Fruit fly (Drosophila melanogaster): ENCODE data around the gene knrl.

knrl gene

DNA sequence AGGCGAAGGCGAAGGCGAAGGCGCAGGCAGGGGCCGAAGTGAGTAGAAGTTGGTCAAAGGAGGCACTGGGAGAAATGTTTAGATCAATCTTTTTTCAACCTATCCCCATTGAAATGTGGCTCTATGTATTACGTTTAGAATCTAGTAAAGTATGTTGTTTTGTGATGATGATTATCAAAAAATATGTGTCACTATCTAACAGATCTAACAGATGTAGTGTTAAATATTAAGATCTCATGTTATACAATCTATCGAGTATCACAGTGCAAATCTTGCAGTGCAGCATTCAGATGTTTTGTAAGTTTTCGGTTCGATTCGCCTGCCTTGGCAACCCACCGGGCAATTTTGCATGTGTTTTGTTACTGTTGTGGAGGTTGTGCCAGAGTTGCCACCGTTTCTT lies 10.0 kb downstream of the knrl start:
- no peak for TF ChIP-seq psq (optimal IDR thresholded peaks at IDR 0.05)
- no peak for TF ChIP-seq CG8478 (optimal IDR thresholded peaks at IDR 0.05)

DNA sequence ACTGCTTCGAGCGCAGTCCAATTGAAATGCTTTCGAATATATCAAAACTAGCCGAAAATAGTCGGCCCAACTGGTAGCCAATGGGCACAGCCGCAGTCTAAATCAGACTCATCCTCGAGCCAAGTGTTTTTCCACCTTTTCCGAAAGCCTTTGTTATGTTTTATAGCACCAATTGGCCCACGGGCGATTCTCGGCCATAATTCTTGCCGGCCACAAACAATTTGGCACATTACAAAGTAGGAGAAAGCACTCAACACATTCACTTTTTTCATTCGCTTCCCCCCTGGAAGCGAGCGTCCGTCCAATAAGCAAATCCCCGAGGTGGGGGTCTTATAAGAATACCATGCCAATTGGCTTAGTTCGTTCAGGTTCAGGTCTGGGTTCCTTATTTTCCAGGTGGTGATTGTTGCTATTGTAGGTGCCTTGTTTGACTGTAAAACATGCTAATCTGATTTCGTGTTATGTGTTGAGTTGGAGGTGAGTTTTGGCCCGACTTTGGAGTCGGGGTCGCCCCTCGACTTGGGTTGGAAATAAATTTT lies 16.7 kb downstream of the knrl start:
- TF ChIP-seq Dll (optimal IDR thresholded peaks at IDR 0.05) (no peak), EcR (GFP tag; optimal IDR thresholded peaks at IDR 0.05) (no peak), pan (optimal IDR thresholded peaks at IDR 0.05) (no peak), CG8478 (optimal IDR thresholded peaks at IDR 0.05) (no peak), usp (GFP tag; optimal IDR thresholded peaks at IDR 0.05) (no peak), psq (optimal IDR thresholded peaks at IDR 0.05) (no peak)

DNA sequence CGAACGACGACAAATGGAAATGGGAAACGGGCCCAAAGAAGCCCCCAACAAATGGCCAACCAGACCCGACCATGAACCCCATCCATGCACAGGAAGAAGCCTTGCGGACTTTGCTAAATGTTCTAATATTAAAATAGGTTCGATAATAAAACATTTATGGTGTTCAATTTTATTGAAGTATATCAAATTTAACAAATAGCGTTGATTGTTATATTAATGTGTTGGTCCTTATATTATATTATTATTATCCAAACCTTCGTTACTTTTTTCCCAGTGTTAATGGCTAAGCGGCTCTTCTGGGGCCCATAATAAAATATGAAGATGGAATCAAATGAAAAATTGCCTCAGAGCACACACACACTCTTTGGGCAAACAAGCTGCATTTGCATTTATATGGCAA lies 17.8 kb downstream of the knrl start:
- no peak for TF ChIP-seq Dll (optimal IDR thresholded peaks at IDR 0.05)
- TF ChIP-seq usp (GFP tag; optimal IDR thresholded peaks at IDR 0.05), result no peak
- TF ChIP-seq pan (optimal IDR thresholded peaks at IDR 0.05), result no peak
- TF ChIP-seq psq (optimal IDR thresholded peaks at IDR 0.05), result no peak
- TF ChIP-seq EcR (GFP tag; optimal IDR thresholded peaks at IDR 0.05), result no peak
- TF ChIP-seq CG8478 (optimal IDR thresholded peaks at IDR 0.05), result no peak

DNA sequence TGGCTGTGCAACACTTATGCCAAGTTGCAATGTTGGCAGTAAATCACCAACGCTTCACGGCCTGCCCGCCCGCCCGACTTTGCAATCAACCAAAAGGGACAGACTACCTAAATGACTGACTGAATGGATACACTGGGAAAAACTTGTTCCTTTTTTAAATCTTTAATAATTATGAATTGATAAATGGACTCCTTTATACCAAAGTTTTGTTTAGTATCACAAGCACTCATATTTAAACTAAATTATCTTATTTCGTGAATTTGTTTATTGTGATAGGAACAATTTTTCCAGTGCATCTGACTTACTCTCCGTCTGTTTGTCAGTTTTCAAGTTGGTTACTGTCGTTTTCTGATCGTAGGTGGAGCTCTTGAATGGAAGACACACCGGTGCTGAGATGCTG lies 19.8 kb downstream of the knrl start:
- TF ChIP-seq pan (optimal IDR thresholded peaks at IDR 0.05) (no peak), CG8478 (optimal IDR thresholded peaks at IDR 0.05) (no peak), EcR (GFP tag; optimal IDR thresholded peaks at IDR 0.05) (no peak), usp (GFP tag; optimal IDR thresholded peaks at IDR 0.05) (no peak), psq (optimal IDR thresholded peaks at IDR 0.05) (no peak), Dll (optimal IDR thresholded peaks at IDR 0.05) (no peak)

DNA sequence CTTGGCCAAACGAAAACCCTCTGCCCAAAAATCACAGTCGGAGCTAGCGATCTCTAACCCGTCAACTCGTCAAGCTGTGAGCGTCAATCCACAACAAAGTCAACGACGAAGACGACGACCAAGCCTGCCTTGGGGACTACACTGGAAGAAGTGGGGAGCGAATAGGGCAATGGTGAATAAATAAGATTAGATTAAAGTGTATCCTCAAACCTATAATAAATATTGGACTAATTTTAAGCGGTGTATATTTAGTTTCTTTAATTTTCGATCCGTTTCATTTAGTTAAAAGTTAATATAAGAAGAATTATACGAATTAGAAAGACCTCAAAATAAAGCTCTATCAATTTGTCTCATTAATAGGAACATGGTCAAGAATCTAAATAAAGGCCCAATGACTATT lies 24.6 kb downstream of the knrl start:
- TF ChIP-seq pan (optimal IDR thresholded peaks at IDR 0.05) (no peak), Dll (optimal IDR thresholded peaks at IDR 0.05) (no peak), usp (GFP tag; optimal IDR thresholded peaks at IDR 0.05) (no peak), EcR (GFP tag; optimal IDR thresholded peaks at IDR 0.05) (no peak), psq (optimal IDR thresholded peaks at IDR 0.05) (no peak)

DNA sequence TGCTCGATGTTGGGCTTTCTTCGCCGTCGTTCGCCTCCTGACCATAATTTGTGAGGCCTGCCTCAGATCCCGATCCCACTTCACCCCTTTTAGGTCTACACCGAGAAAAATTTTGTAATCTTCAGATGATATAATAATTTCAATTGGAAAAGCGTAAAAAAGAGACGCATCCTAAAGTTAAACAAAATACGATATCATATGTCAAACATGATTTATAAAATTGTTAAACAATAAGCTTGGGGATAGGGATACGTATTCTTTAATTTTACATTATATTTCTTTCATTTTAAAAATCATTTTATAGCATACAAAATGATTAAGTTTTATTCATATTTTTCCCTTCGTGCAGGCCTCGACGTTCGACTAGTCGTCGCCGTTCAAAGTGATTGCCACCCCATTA lies 27.9 kb downstream of the knrl start:
- TF ChIP-seq psq (optimal IDR thresholded peaks at IDR 0.05) (no peak), CG8478 (optimal IDR thresholded peaks at IDR 0.05) (no peak), usp (GFP tag; optimal IDR thresholded peaks at IDR 0.05) (no peak), Dll (optimal IDR thresholded peaks at IDR 0.05) (no peak), EcR (GFP tag; optimal IDR thresholded peaks at IDR 0.05) (no peak), pan (optimal IDR thresholded peaks at IDR 0.05) (no peak)

DNA sequence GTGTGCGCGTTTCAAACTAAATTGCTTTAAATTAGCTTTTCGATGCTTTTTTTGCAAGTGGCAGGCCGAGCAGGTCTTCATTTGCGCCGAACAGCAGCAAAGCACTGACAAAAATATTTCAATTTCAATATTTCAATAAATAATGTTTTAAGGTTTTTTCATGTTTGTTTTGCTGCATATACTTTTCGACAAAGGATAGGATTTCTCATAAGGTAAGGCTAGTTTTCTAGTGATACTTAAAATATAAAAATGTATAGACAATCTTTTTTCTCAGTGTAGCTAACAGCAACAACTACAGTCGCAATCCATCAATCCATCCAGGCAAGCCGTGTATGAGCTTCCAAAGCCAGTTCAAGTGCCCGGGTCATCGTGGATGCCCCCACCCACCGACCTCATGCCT lies 31.9 kb downstream of the knrl start:
- TF ChIP-seq CG8478 (optimal IDR thresholded peaks at IDR 0.05) (no peak), pan (optimal IDR thresholded peaks at IDR 0.05) (no peak), Dll (optimal IDR thresholded peaks at IDR 0.05) (no peak), EcR (GFP tag; optimal IDR thresholded peaks at IDR 0.05) (no peak), psq (optimal IDR thresholded peaks at IDR 0.05) (no peak), usp (GFP tag; optimal IDR thresholded peaks at IDR 0.05) (no peak)

DNA sequence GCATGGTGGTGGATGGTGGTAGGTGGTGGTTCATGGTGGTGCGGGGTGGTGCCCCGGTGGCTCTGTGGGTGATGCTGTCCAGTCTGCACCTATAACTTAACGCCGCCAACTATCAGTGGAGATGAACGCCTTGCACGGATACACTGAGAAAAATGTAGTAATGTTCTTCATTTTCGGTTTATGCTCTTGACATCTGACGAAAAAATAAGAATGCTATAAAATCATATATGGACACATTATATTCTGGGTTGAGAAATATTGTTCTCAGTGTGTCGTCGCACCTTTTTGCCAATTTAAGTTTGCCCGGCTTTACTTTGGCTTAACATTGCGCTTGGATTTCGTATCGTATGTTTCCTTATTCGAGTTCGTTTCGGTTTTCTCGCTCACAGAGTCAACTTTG lies 34.4 kb downstream of the knrl start:
- TF ChIP-seq EcR (GFP tag; optimal IDR thresholded peaks at IDR 0.05) (no peak), pan (optimal IDR thresholded peaks at IDR 0.05) (no peak), psq (optimal IDR thresholded peaks at IDR 0.05) (no peak), usp (GFP tag; optimal IDR thresholded peaks at IDR 0.05) (no peak)

DNA sequence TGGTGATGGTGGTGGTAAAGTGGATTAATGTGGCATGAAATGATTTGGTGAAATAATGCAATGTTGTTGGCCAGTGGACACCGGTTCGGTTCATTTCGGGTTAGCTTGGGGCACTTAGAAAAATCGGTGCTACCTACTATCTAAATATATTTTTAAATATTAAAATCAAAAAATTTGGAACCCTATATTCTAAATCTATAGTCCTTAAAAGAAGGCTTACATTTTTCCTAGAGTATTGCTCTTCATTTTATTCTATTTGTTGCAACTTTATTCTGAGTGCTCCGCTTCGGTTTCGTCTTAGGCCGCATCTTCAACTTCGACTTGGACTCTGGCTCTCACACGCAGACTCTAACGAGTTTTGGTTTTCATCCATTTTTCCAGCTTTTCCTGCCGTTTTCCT lies 36.5 kb downstream of the knrl start:
- TF ChIP-seq pan (optimal IDR thresholded peaks at IDR 0.05) (no peak), Dll (optimal IDR thresholded peaks at IDR 0.05) (no peak), usp (GFP tag; optimal IDR thresholded peaks at IDR 0.05) (no peak), EcR (GFP tag; optimal IDR thresholded peaks at IDR 0.05) (no peak), CG8478 (optimal IDR thresholded peaks at IDR 0.05) (no peak), psq (optimal IDR thresholded peaks at IDR 0.05) (no peak)

DNA sequence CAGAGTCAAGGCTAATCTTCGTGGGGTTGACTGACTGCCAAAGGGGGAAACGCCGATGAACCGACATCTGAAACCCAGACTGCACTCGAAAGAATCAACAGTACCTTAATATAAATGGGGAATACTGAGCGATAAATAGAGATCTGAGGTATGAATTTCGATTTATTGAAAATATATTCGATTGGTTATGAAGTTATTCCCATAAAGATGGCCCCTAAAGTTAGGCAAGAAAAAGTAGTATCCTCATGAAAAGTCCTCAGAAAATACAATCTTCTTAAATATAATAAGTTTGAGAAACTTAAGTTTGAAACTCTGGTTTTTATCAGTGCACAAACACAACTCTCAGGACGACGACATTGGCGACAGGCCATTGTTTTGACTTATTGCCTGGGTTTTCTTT lies 38.1 kb downstream of the knrl start:
- TF ChIP-seq pan (optimal IDR thresholded peaks at IDR 0.05) (no peak), usp (GFP tag; optimal IDR thresholded peaks at IDR 0.05) (no peak), EcR (GFP tag; optimal IDR thresholded peaks at IDR 0.05) (no peak), Dll (optimal IDR thresholded peaks at IDR 0.05) (no peak), psq (optimal IDR thresholded peaks at IDR 0.05) (no peak), CG8478 (optimal IDR thresholded peaks at IDR 0.05) (no peak)

DNA sequence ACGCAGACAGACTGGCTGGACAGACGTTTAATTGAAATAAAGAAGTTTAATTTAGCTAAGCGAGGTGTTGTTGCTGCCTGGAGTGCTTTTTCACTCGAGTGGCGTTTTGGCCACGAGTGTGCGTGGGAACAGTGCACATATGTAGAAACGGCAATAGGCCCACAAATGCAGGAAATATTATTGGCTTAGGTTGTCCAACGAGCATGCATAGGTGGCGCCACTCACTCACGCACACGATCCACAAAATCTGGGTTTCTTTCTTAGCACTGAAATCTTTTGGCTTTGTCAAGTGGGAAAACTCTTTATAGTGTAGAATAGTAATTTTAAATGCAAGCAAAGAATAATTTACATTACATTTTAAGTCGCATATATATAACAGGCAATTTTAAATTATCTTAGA lies 39.8 kb downstream of the knrl start:
- TF ChIP-seq Dll (optimal IDR thresholded peaks at IDR 0.05) (no peak), psq (optimal IDR thresholded peaks at IDR 0.05) (no peak), usp (GFP tag; optimal IDR thresholded peaks at IDR 0.05) (no peak), CG8478 (optimal IDR thresholded peaks at IDR 0.05) (no peak)

DNA sequence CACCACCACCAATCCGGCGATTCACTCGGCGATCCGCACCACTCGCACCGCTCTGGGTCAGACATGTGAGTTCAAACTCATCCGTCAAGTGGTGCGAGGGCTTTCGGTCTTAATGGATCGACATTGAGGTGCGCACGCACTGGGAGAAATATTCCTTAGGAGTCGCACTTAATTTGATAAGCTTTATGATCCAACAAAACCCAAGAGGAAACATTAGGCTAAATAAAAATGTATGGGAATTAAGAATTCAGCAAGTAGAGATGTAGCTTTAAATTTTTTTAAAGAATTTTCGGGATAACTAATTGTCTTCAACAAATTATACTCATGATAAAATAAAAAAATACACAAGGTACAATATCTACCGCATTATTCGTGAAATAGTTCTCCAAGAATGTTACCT lies 44.0 kb downstream of the knrl start:
- no peak for TF ChIP-seq usp (GFP tag; optimal IDR thresholded peaks at IDR 0.05)
- no peak for TF ChIP-seq psq (optimal IDR thresholded peaks at IDR 0.05)
- TF ChIP-seq EcR (GFP tag; optimal IDR thresholded peaks at IDR 0.05), result no peak
- no peak for TF ChIP-seq pan (optimal IDR thresholded peaks at IDR 0.05)
- TF ChIP-seq CG8478 (optimal IDR thresholded peaks at IDR 0.05), result no peak

DNA sequence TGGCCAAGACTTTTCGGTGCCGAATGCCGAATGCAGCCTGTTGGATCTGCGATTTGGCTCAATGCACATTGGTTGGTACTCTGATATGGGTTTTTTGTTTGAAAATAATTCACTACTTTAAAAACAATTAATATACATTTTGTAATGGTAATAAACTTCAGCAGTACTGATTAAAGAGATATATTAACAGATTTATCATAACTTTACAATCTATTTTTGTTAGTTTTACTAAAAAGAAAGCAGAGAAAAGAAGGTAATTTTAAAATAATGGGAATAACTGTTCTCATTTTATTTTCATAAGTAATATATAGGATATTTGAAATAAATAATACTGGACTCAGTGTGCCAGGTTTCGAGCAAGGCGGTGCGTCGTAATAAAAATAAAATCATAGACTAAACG lies 50.3 kb downstream of the knrl start:
- TF ChIP-seq usp (GFP tag; optimal IDR thresholded peaks at IDR 0.05) (no peak), EcR (GFP tag; optimal IDR thresholded peaks at IDR 0.05) (no peak), Dll (optimal IDR thresholded peaks at IDR 0.05) (no peak), CG8478 (optimal IDR thresholded peaks at IDR 0.05) (no peak), pan (optimal IDR thresholded peaks at IDR 0.05) (no peak), psq (optimal IDR thresholded peaks at IDR 0.05) (no peak)

Measured in whole organism.